Worm (Caenorhabditis elegans): Measurements from ENCODE around the gene grl-5.

DNA sequence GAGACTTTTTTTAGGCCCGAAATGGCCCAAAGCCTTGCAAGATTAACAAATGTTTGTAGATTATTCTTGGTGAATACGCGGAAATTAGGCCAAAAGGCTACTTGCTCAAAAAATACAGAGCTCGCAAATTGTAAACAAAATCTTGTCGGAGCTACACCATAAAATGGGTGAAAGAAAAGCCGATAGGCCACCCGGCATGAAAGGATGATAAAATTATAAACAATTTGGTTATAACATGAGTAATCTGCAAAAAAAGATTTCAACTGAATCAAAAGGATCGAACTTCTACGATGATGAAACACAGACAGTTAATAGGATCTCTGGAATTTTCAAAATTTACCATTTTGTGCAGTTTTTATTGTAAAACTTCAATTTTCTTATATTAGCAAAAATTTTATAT is 16.3 kb downstream of the grl-5 start:
- no peak for TF ChIP-seq R02D3.7 (tag; optimal IDR thresholded peaks at IDR 0.05)
- no peak for TF ChIP-seq mdl-1 (tag; optimal IDR thresholded peaks at IDR 0.05)
- no peak for TF ChIP-seq ztf-11 (tag; optimal IDR thresholded peaks at IDR 0.05)
- no peak for TF ChIP-seq skn-1 (tag; optimal IDR thresholded peaks at IDR 0.05)
- no peak for TF ChIP-seq ZK546.5 (tag; optimal IDR thresholded peaks at IDR 0.05)
- TF ChIP-seq pha-4 (tag; optimal IDR thresholded peaks at IDR 0.05), result no peak
- TF ChIP-seq nhr-23 (tag; optimal IDR thresholded peaks at IDR 0.05), result no peak
- TF ChIP-seq snpc-4 (tag; optimal IDR thresholded peaks at IDR 0.05), result no peak
- no peak for TF ChIP-seq lin-15B (tag; optimal IDR thresholded peaks at IDR 0.05)
- no peak for TF ChIP-seq nfya-1 (tag; optimal IDR thresholded peaks at IDR 0.05; ENCODE audit: insufficient read depth)
